Worm (Caenorhabditis elegans) whole organism, L1 larva: ENCODE data around the gene dsc-1.
A peak's percentile ranks its signal among the peaks of the same experiment; 100 is the strongest.

ENCODE experiments used
- C16A3.4 ChIP-seq: fragments of 150-350 bp; optimal IDR thresholded peaks from 2 replicates; lab custom pipeline; 2014; ENCODE audit warnings: missing biosample characterization, missing genetic modification characterization
- C34B4.2 ChIP-seq: sonication (generic microtip); optimal IDR thresholded peaks from 2 replicates; lab custom pipeline; 2017; ENCODE audit warnings: mild to moderate bottlenecking, missing genetic modification characterization, missing compliant biosample characterization
- F16B12.6 ChIP-seq: fragments of 150-350 bp; optimal IDR thresholded peaks from 2 replicates; lab custom pipeline; 2014; ENCODE audit warnings: missing biosample characterization, missing genetic modification characterization
- ama-1 ChIP-seq: fragments of 150-350 bp; optimal IDR thresholded peaks from 2 replicates; lab custom pipeline; 2014
- blmp-1 ChIP-seq: fragments of 150-350 bp; optimal IDR thresholded peaks from 2 replicates; lab custom pipeline; 2014; ENCODE audit warnings: missing biosample characterization, missing genetic modification characterization
- ceh-90 ChIP-seq: sonication (generic microtip); optimal IDR thresholded peaks from 2 replicates; lab custom pipeline; 2016; ENCODE audit warnings: missing genetic modification characterization, missing compliant biosample characterization
- dpl-1 ChIP-seq, 3 experiments: fragments of 150-350 bp in 2 of 3; sonication (generic microtip) in 1 of 3; optimal IDR thresholded peaks; 2 replicates each; lab custom pipeline; 2014 to 2017; ENCODE audit warnings: missing biosample characterization in 3 of 3, missing genetic modification characterization in 3 of 3, missing genetic modification reagents in 3 of 3
- dsc-1 ChIP-seq: sonication (generic microtip); optimal IDR thresholded peaks from 2 replicates; lab custom pipeline; 2016; ENCODE audit warnings: mild to moderate bottlenecking, missing genetic modification characterization, missing compliant biosample characterization
- elt-2 ChIP-seq: sonication (generic microtip); optimal IDR thresholded peaks from 2 replicates; lab custom pipeline; 2016; ENCODE audit warnings: missing genetic modification characterization, mild to moderate bottlenecking, inconsistent platforms, missing compliant biosample characterization, missing genetic modification reagents
- elt-3 ChIP-seq, 6 experiments: fragments of 150-350 bp in 1 of 6; sonication (generic microtip); optimal IDR thresholded peaks; 2 replicates each; lab custom pipeline; 2017 to 2018; ENCODE audit warnings: missing biosample characterization in 6 of 6, missing genetic modification characterization in 6 of 6, inconsistent platforms in 1 of 6
- fkh-10 ChIP-seq: sonication (generic microtip); optimal IDR thresholded peaks from 2 replicates; lab custom pipeline; 2017; ENCODE audit warnings: missing biosample characterization, missing genetic modification reagents, missing genetic modification characterization
- fkh-8 ChIP-seq: sonication (generic microtip); optimal IDR thresholded peaks from 2 replicates; lab custom pipeline; 2016; ENCODE audit warnings: mild to moderate bottlenecking, missing genetic modification characterization, missing compliant biosample characterization
- fos-1 ChIP-seq: fragments of 150-350 bp; optimal IDR thresholded peaks from 2 replicates; lab custom pipeline; 2014; ENCODE audit warnings: missing biosample characterization, missing genetic modification characterization
- hlh-4 ChIP-seq: sonication (generic microtip); optimal IDR thresholded peaks from 2 replicates; lab custom pipeline; 2016; ENCODE audit warnings: mild to moderate bottlenecking, missing genetic modification characterization, missing compliant biosample characterization
- isw-1 ChIP-seq: fragments of 200-800 bp; sonication (Bioruptor generic); IDR thresholded peaks from 2 replicates; pipeline ENCODE4 v1.3.6; 2022; ENCODE audit warnings: missing genetic modification characterization, missing compliant biosample characterization
- jun-1 ChIP-seq: fragments of 150-350 bp; optimal IDR thresholded peaks from 2 replicates; lab custom pipeline; 2014; ENCODE audit warnings: missing biosample characterization, missing genetic modification reagents, missing genetic modification characterization
- lin-13 ChIP-seq: fragments of 150-350 bp; optimal IDR thresholded peaks from 2 replicates; lab custom pipeline; 2014; ENCODE audit warnings: missing biosample characterization, missing genetic modification reagents, missing genetic modification characterization
- lin-14 ChIP-seq: fragments of 200-800 bp; sonication (Bioruptor generic); optimal IDR thresholded peaks from 2 replicates; lab custom pipeline; 2018; ENCODE audit warnings: mild to moderate bottlenecking, missing genetic modification characterization, moderate library complexity, missing compliant biosample characterization
- lin-15B ChIP-seq: fragments of 150-350 bp; sonication (generic microtip); optimal IDR thresholded peaks from 3 replicates; lab custom pipeline; 2014; ENCODE audit warnings: missing biosample characterization, missing genetic modification characterization
- lir-3 ChIP-seq: sonication (generic microtip); optimal IDR thresholded peaks from 2 replicates; lab custom pipeline; 2016; ENCODE audit warnings: mild to moderate bottlenecking, missing genetic modification characterization, moderate library complexity, missing compliant biosample characterization; ENCODE audit not compliant: poor library complexity
- lsy-2 ChIP-seq, 2 experiments: fragments of 150-350 bp; optimal IDR thresholded peaks; 2 replicates each; lab custom pipeline; 2014; ENCODE audit warnings: missing biosample characterization in 2 of 2, missing genetic modification characterization in 2 of 2
- mdl-1 ChIP-seq, 2 experiments: fragments of 150-350 bp; optimal IDR thresholded peaks; 2 replicates each; lab custom pipeline; 2014 to 2017; ENCODE audit warnings: missing biosample characterization in 2 of 2, missing genetic modification characterization in 2 of 2, inconsistent platforms in 1 of 2
- mef-2 ChIP-seq: fragments of 150-350 bp; optimal IDR thresholded peaks from 2 replicates; lab custom pipeline; 2014; ENCODE audit warnings: missing biosample characterization, missing genetic modification characterization
- mep-1 ChIP-seq: fragments of 150-350 bp; optimal IDR thresholded peaks from 2 replicates; lab custom pipeline; 2014; ENCODE audit warnings: missing biosample characterization, missing genetic modification characterization
- nhr-19 ChIP-seq: fragments of 200-800 bp; sonication (Bioruptor generic); conservative IDR thresholded peaks from 2 replicates; pipeline ENCODE4 v1.3.6; 2022; ENCODE audit warnings: missing genetic modification characterization, missing compliant biosample characterization
- nhr-20 ChIP-seq: sonication (generic microtip); optimal IDR thresholded peaks from 2 replicates; lab custom pipeline; 2016; ENCODE audit warnings: mild to moderate bottlenecking, missing genetic modification characterization, missing compliant biosample characterization
- nhr-28 ChIP-seq: fragments of 150-350 bp; optimal IDR thresholded peaks from 2 replicates; lab custom pipeline; 2014; ENCODE audit warnings: missing biosample characterization, missing genetic modification characterization
- nhr-47 ChIP-seq: sonication (generic microtip); optimal IDR thresholded peaks from 2 replicates; lab custom pipeline; 2016; ENCODE audit warnings: mild to moderate bottlenecking, missing genetic modification characterization, moderate library complexity, missing compliant biosample characterization
- nhr-71 ChIP-seq: sonication (generic microtip); optimal IDR thresholded peaks from 2 replicates; lab custom pipeline; 2016; ENCODE audit warnings: mild to moderate bottlenecking, missing genetic modification characterization, moderate library complexity, missing compliant biosample characterization
- nhr-76 ChIP-seq: sonication (generic microtip); optimal IDR thresholded peaks from 2 replicates; lab custom pipeline; 2017; ENCODE audit warnings: missing biosample characterization, missing genetic modification characterization
- nhr-84 ChIP-seq: sonication (generic microtip); optimal IDR thresholded peaks from 2 replicates; lab custom pipeline; 2017; ENCODE audit warnings: missing biosample characterization, missing genetic modification characterization
- nhr-85 ChIP-seq: sonication (generic microtip); peaks from one replicate; lab custom pipeline; 2016; ENCODE audit warnings: missing genetic modification characterization, inconsistent platforms, missing compliant biosample characterization
- nhr-90 ChIP-seq: sonication (generic microtip); optimal IDR thresholded peaks from 2 replicates; lab custom pipeline; 2016; ENCODE audit warnings: mild to moderate bottlenecking, missing genetic modification characterization, missing compliant biosample characterization; ENCODE audit not compliant: poor library complexity
- pqm-1 ChIP-seq: sonication (generic microtip); optimal IDR thresholded peaks from 3 replicates; lab custom pipeline; 2017; ENCODE audit warnings: missing biosample characterization, missing genetic modification characterization
- rnt-1 ChIP-seq: sonication (generic microtip); optimal IDR thresholded peaks from 2 replicates; lab custom pipeline; 2016; ENCODE audit warnings: mild to moderate bottlenecking, missing genetic modification characterization, moderate library complexity, missing compliant biosample characterization
- snpc-4 ChIP-seq: fragments of 150-350 bp; optimal IDR thresholded peaks from 2 replicates; lab custom pipeline; 2014; ENCODE audit warnings: missing biosample characterization, missing genetic modification characterization
- snu-23 ChIP-seq: sonication (generic microtip); optimal IDR thresholded peaks from 2 replicates; lab custom pipeline; 2016; ENCODE audit warnings: missing genetic modification characterization, missing compliant biosample characterization
- sptf-1 ChIP-seq: fragments of 150-350 bp; optimal IDR thresholded peaks from 2 replicates; lab custom pipeline; 2014; ENCODE audit warnings: missing biosample characterization, missing genetic modification characterization
- sup-37 ChIP-seq: fragments of 200-800 bp; sonication (Bioruptor generic); optimal IDR thresholded peaks from 2 replicates; lab custom pipeline; 2018; ENCODE audit warnings: mild to moderate bottlenecking, missing genetic modification characterization, missing compliant biosample characterization
- swsn-7 ChIP-seq: sonication (generic microtip); optimal IDR thresholded peaks from 2 replicates; lab custom pipeline; 2016; ENCODE audit warnings: missing genetic modification characterization, missing compliant biosample characterization
- tbx-2 ChIP-seq: sonication (generic microtip); optimal IDR thresholded peaks from 2 replicates; lab custom pipeline; 2016; ENCODE audit warnings: missing genetic modification characterization, missing compliant biosample characterization
- tlp-1 ChIP-seq: fragments of 150-350 bp; optimal IDR thresholded peaks from 2 replicates; lab custom pipeline; 2014; ENCODE audit warnings: missing biosample characterization, missing genetic modification characterization
- unc-130 ChIP-seq: fragments of 150-350 bp; optimal IDR thresholded peaks from 2 replicates; lab custom pipeline; 2017; ENCODE audit warnings: missing biosample characterization, missing genetic modification characterization, inconsistent platforms
- unc-30 ChIP-seq: sonication (generic microtip); optimal IDR thresholded peaks from 2 replicates; lab custom pipeline; 2017; ENCODE audit warnings: missing biosample characterization, missing genetic modification characterization
- unc-62 ChIP-seq: fragments of 150-350 bp; optimal IDR thresholded peaks from 2 replicates; lab custom pipeline; 2014; ENCODE audit warnings: missing biosample characterization, missing genetic modification reagents, missing genetic modification characterization
- vab-15 ChIP-seq: sonication (generic microtip); optimal IDR thresholded peaks from 2 replicates; lab custom pipeline; 2017; ENCODE audit warnings: missing genotype, mild to moderate bottlenecking, missing genetic modification characterization, missing compliant biosample characterization
- zag-1 ChIP-seq: fragments of 150-350 bp; optimal IDR thresholded peaks from 2 replicates; lab custom pipeline; 2014; ENCODE audit warnings: missing biosample characterization, missing genetic modification characterization
- ztf-11 ChIP-seq, 2 experiments: sonication (generic microtip); optimal IDR thresholded peaks; 2 replicates each; lab custom pipeline; 2016 to 2017; ENCODE audit warnings: missing genetic modification characterization in 2 of 2, missing biosample characterization in 1 of 2, missing compliant biosample characterization in 1 of 2

dsc-1 gene

DNA sequence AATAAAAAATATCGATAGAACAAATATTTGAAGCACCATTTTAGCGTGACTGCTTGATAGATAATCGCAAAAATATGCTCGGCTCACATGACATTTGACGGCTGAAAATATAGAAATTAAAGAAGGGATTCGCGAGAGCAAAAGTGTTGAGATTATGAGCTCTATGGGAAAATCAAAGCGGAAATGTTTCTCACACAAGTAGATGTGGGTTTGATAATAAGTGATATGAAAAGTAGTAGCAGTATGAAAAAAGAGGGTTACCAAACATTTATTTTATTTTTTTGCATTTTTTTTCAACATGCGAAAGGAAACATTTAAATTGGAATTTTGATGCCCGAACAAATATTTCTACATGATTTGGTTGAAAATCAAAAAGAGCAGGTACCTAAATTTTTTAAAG is 43.4 kb downstream of the dsc-1 start, which contains the start of gene iglr-1:
Gene iglr-1 (minus strand): TSS at position 101 of the 400 bp plus-strand sequence.
- TF ChIP-seq rnt-1 (no peak), zag-1 (tag; lab: Kevin White, UChicago) (no peak), snu-23 (no peak), nhr-47 (tag; lab: Kevin White, UChicago) (no peak), fkh-10 (no peak), sptf-1 (tag; lab: Kevin White, UChicago) (no peak), dpl-1 (GFP tag; optimal IDR thresholded peaks at IDR 0.05; lab: Kevin White, UChicago) (no peak), ama-1 (lab: Kevin White, UChicago) (no peak), fos-1 (tag; lab: Kevin White, UChicago) (no peak), pqm-1 (no peak), snpc-4 (no peak), lin-15B (no peak), isw-1 (no peak), unc-130 (tag; lab: Kevin White, UChicago) (no peak), unc-30 (tag; lab: Kevin White, UChicago) (no peak)

ce11 chrX:14988160-14988559 is 46.5 kb downstream of the dsc-1 start:
- TF ChIP-seq snpc-4 (peak; percentile 83), sup-37 (GFP tag; lab: Kevin White, UChicago) (no peak), rnt-1 (peak; percentile 17), nhr-85 (tag; lab: Kevin White, UChicago) (peak; percentile 26)
- TF ChIP-seq, all 84 proteins: peak for 3

DNA sequence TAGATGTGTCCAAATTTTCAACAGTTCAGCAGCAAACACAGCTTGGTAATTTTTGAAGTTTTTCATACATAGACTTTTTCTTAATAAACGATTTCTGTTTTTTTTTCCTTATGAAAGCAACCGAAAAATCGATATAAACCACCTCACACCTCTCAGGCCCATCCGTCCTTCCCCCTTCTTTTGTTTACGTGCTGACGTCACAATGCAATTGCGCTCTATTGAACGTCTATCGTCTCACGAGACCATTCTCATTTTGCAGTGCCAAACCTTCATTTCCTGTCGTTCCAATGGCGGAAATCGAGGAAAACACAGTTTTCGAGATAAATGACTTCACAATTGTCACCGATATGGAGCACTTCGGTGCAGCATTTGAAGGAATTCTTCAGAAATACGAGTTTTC is 51.4 kb downstream of the dsc-1 start, which contains the start of gene rbg-1:
Gene rbg-1 (plus strand): TSS at position 260 of the 400 bp plus-strand sequence.
- TF ChIP-seq lin-13 (GFP tag; lab: Kevin White, UChicago) (peak; percentile 68), mep-1 (tag; lab: Kevin White, UChicago) (peak; percentile 89), elt-2 (tag; lab: Kevin White, UChicago) (peak; percentile 1), swsn-7 (tag; lab: Kevin White, UChicago) (peak; percentile 70), nhr-20 (peak; percentile 78), fkh-8 (tag; lab: Kevin White, UChicago) (peak; percentile 66), hlh-4 (tag; lab: Kevin White, UChicago) (no peak), fos-1 (tag; lab: Kevin White, UChicago) (peak; percentile 8), tbx-2 (tag; lab: Kevin White, UChicago) (peak; percentile 61), unc-130 (tag; lab: Kevin White, UChicago) (peak; percentile 82), nhr-19 (GFP tag; lab: Robert Waterston, UW) (peak; percentile 60), nhr-85 (tag; lab: Kevin White, UChicago) (peak; percentile 89), mdl-1 (tag; optimal IDR thresholded peaks at IDR 0.05; lab: Kevin White, UChicago) (peak in 1 of 2 experiments; percentile 80), snu-23 (peak; percentile 88), rnt-1 (peak; percentile 78), nhr-84 (tag; lab: Kevin White, UChicago) (no peak), vab-15 (no peak), lin-14 (GFP tag; lab: Kevin White, UChicago) (peak; percentile 91), F16B12.6 (no peak), snpc-4 (peak; percentile 64), dsc-1 (peak; percentile 14), tlp-1 (tag; lab: Kevin White, UChicago) (no peak), nhr-90 (tag; lab: Kevin White, UChicago) (peak; percentile 49), ama-1 (lab: Kevin White, UChicago) (peak; percentile 5), dpl-1 (GFP tag; optimal IDR thresholded peaks at IDR 0.05; lab: Kevin White, UChicago) (peak; percentile 48 to 62 (median 57)), ztf-11 (tag; optimal IDR thresholded peaks at IDR 0.05; lab: Kevin White, UChicago) (no peak), nhr-71 (tag; lab: Kevin White, UChicago) (peak; percentile 84), nhr-28 (tag; lab: Kevin White, UChicago) (no peak), mef-2 (tag; lab: Kevin White, UChicago) (peak; percentile 10), nhr-76 (tag; lab: Kevin White, UChicago) (no peak), C34B4.2 (no peak), blmp-1 (tag; lab: Kevin White, UChicago) (peak; percentile 73), jun-1 (tag; lab: Kevin White, UChicago) (peak; percentile 20), lsy-2 (tag; optimal IDR thresholded peaks at IDR 0.05; lab: Kevin White, UChicago) (peak; percentile 60 to 68), zag-1 (tag; lab: Kevin White, UChicago) (no peak), C16A3.4 (tag; lab: Kevin White, UChicago) (peak; percentile 79), lin-15B (peak; percentile 60), ceh-90 (tag; lab: Kevin White, UChicago) (no peak), unc-62 (GFP tag; lab: Kevin White, UChicago) (no peak), lir-3 (tag; lab: Kevin White, UChicago) (peak; percentile 21), nhr-47 (tag; lab: Kevin White, UChicago) (peak; percentile 65), elt-3 (tag; optimal IDR thresholded peaks at IDR 0.05; lab: Kevin White, UChicago) (peak in 2 of 6 experiments; percentile 41 to 55)
